Fruit fly (Drosophila melanogaster) whole organism, embryonic: ENCODE measurements around the gene CG10700.
A peak's percentile ranks its signal among the peaks of the same experiment; 100 is the strongest.

Source experiments
- Blimp-1 ChIP-seq: fragments of 200-800 bp; sonication (Bioruptor generic); optimal IDR thresholded peaks from 3 replicates; lab custom pipeline; 2018; ENCODE audit warnings: missing biosample characterization, missing genetic modification characterization, mild to moderate bottlenecking, moderate library complexity, missing genetic modification reagents
- CG10267 ChIP-seq: fragments of 200-800 bp; sonication (Bioruptor generic); optimal IDR thresholded peaks from 2 replicates; lab custom pipeline; 2018; ENCODE audit warnings: missing biosample characterization, mild to moderate bottlenecking, missing genetic modification characterization, moderate library complexity
- CG10431 ChIP-seq: fragments of 200-800 bp; sonication (Bioruptor generic); optimal IDR thresholded peaks from 3 replicates; lab custom pipeline; 2018; ENCODE audit warnings: missing biosample characterization, mild to moderate bottlenecking, missing genetic modification characterization
- CG10462 ChIP-seq: fragments of 200-800 bp; sonication (Bioruptor generic); optimal IDR thresholded peaks from 2 replicates; lab custom pipeline; 2016; ENCODE audit warnings: missing biosample characterization, missing genetic modification characterization
- CG10565 ChIP-seq: fragments of 200-800 bp; sonication (Bioruptor generic); optimal IDR thresholded peaks from 3 replicates; lab custom pipeline; 2016; ENCODE audit warnings: missing biosample characterization, mild to moderate bottlenecking, missing genetic modification characterization
- CG11560 ChIP-seq: fragments of 200-800 bp; sonication (Bioruptor generic); IDR thresholded peaks from 3 replicates; pipeline ENCODE4 v1.3.6; 2022; ENCODE audit warnings: missing biosample characterization, missing genetic modification characterization
- CG11695 ChIP-seq: fragments of 200-800 bp; sonication (Bioruptor generic); IDR thresholded peaks from 3 replicates; pipeline ENCODE4 v1.3.6; 2022; ENCODE audit warnings: missing biosample characterization, missing genetic modification characterization
- CG11723 ChIP-seq: fragments of 200-800 bp; sonication (Bioruptor generic); optimal IDR thresholded peaks from 2 replicates; lab custom pipeline; 2017; ENCODE audit warnings: missing biosample characterization, mild to moderate bottlenecking, missing genetic modification characterization
- CG12769 ChIP-seq: fragments of 200-800 bp; sonication (Bioruptor generic); optimal IDR thresholded peaks from 2 replicates; lab custom pipeline; 2019; ENCODE audit warnings: missing biosample characterization, mild to moderate bottlenecking, missing genetic modification characterization, moderate library complexity
- CG15269 ChIP-seq: fragments of 200-800 bp; sonication (Bioruptor generic); optimal IDR thresholded peaks from 2 replicates; lab custom pipeline; 2018; ENCODE audit warnings: missing biosample characterization, mild to moderate bottlenecking, missing genetic modification characterization, moderate library complexity
- CG15601 ChIP-seq: fragments of 200-800 bp; sonication (Bioruptor generic); optimal IDR thresholded peaks from 3 replicates; lab custom pipeline; 2019; ENCODE audit warnings: missing biosample characterization, mild to moderate bottlenecking, missing genetic modification characterization, moderate library complexity
- CG16815 ChIP-seq: fragments of 200-800 bp; sonication (Bioruptor generic); optimal IDR thresholded peaks from 3 replicates; lab custom pipeline; 2017; ENCODE audit warnings: missing biosample characterization, mild to moderate bottlenecking, missing genetic modification characterization
- CG17186 ChIP-seq: fragments of 200-800 bp; sonication (Bioruptor generic); optimal IDR thresholded peaks from 3 replicates; lab custom pipeline; 2017; ENCODE audit warnings: missing biosample characterization, missing genetic modification reagents, missing genetic modification characterization
- CG17328 ChIP-seq: fragments of 200-800 bp; sonication (Bioruptor generic); IDR thresholded peaks from 2 replicates; pipeline ENCODE4 v1.3.6; 2022; ENCODE audit warnings: missing biosample characterization, missing genetic modification characterization
- CG18011 ChIP-seq: fragments of 200-800 bp; sonication (Bioruptor generic); optimal IDR thresholded peaks from 2 replicates; lab custom pipeline; 2017; ENCODE audit warnings: missing biosample characterization, missing genetic modification characterization, mild to moderate bottlenecking, moderate library complexity, missing genotype
- CG18599 ChIP-seq: fragments of 200-800 bp; sonication (Bioruptor generic); optimal IDR thresholded peaks from 3 replicates; lab custom pipeline; 2017; ENCODE audit warnings: missing biosample characterization, missing genetic modification characterization, mild to moderate bottlenecking, moderate library complexity, missing genetic modification reagents
- CG2129 ChIP-seq: fragments of 200-800 bp; sonication (Bioruptor generic); IDR thresholded peaks from 2 replicates; pipeline ENCODE4 v1.3.6; 2022; ENCODE audit warnings: missing biosample characterization, missing genetic modification characterization; ENCODE audit not compliant: partially characterized antibody
- CG3847 ChIP-seq: fragments of 200-800 bp; sonication (Bioruptor generic); IDR thresholded peaks from 2 replicates; pipeline ENCODE4 v1.3.6; 2022; ENCODE audit warnings: missing biosample characterization, missing genetic modification characterization
- CG4360 ChIP-seq: fragments of 200-800 bp; sonication (Bioruptor generic); IDR thresholded peaks from 2 replicates; pipeline ENCODE4 v1.3.6; 2022; ENCODE audit warnings: missing biosample characterization, missing genetic modification characterization
- CG5245 ChIP-seq: fragments of 200-800 bp; sonication (Bioruptor generic); optimal IDR thresholded peaks from 3 replicates; lab custom pipeline; 2016; ENCODE audit warnings: missing biosample characterization, missing genetic modification characterization
- CG6791 ChIP-seq: fragments of 200-800 bp; sonication (Bioruptor generic); IDR thresholded peaks from 3 replicates; pipeline ENCODE4 v1.3.6; 2022; ENCODE audit warnings: missing biosample characterization, missing genetic modification characterization; ENCODE audit not compliant: partially characterized antibody
- CG8290 ChIP-seq, 3 experiments: fragments of 200-800 bp; sonication (Bioruptor generic); optimal IDR thresholded peaks; 2 replicates each; lab custom pipeline; 2016 to 2019; ENCODE audit warnings: missing biosample characterization in 3 of 3, missing genetic modification characterization in 3 of 3, mild to moderate bottlenecking in 2 of 3, moderate library complexity in 1 of 3
- CG8924 ChIP-seq: fragments of 200-800 bp; optimal IDR thresholded peaks from 3 replicates; lab custom pipeline; 2019; ENCODE audit warnings: missing biosample characterization, mild to moderate bottlenecking, missing genetic modification characterization, moderate library complexity
- CG9727 ChIP-seq: fragments of 200-800 bp; sonication (Bioruptor generic); optimal IDR thresholded peaks from 3 replicates; lab custom pipeline; 2017; ENCODE audit warnings: missing biosample characterization, mild to moderate bottlenecking, missing genetic modification characterization
- CG9797 ChIP-seq: fragments of 200-800 bp; sonication (Bioruptor generic); optimal IDR thresholded peaks from 3 replicates; lab custom pipeline; 2018; ENCODE audit warnings: missing biosample characterization, mild to moderate bottlenecking, missing genetic modification characterization
- CTCF ChIP-seq: fragments of 200-800 bp; sonication (Bioruptor generic); optimal IDR thresholded peaks from 2 replicates; lab custom pipeline; 2017; ENCODE audit warnings: missing biosample characterization, mild to moderate bottlenecking, missing genetic modification characterization, moderate library complexity
- Drgx ChIP-seq: fragments of 200-800 bp; sonication (Bioruptor generic); IDR thresholded peaks from 2 replicates; pipeline ENCODE4 v1.3.6; 2022; ENCODE audit warnings: missing biosample characterization, missing genetic modification characterization
- Elba2 ChIP-seq: fragments of 200-800 bp; sonication (Bioruptor generic); optimal IDR thresholded peaks from 3 replicates; lab custom pipeline; 2016; ENCODE audit warnings: missing biosample characterization, missing genetic modification characterization
- Fer2 ChIP-seq: fragments of 200-800 bp; sonication (Bioruptor generic); optimal IDR thresholded peaks from 2 replicates; lab custom pipeline; 2018; ENCODE audit warnings: missing biosample characterization, mild to moderate bottlenecking, missing genetic modification characterization, moderate library complexity
- NK7.1 ChIP-seq: fragments of 200-800 bp; sonication (Bioruptor generic); optimal IDR thresholded peaks from 3 replicates; lab custom pipeline; 2016; ENCODE audit warnings: missing biosample characterization, missing genetic modification characterization
- Neu2 ChIP-seq: fragments of 200-800 bp; sonication (Bioruptor generic); optimal IDR thresholded peaks from 3 replicates; lab custom pipeline; 2016; ENCODE audit warnings: missing biosample characterization, missing genetic modification characterization, borderline replicate concordance
- Nf-YB ChIP-seq: fragments of 200-800 bp; sonication (Bioruptor generic); optimal IDR thresholded peaks from 3 replicates; lab custom pipeline; 2019; ENCODE audit warnings: missing biosample characterization, mild to moderate bottlenecking, missing genetic modification characterization, moderate library complexity
- Oaz ChIP-seq: fragments of 200-800 bp; sonication (Bioruptor generic); IDR thresholded peaks from 2 replicates; pipeline ENCODE4 v1.3.6; 2022; ENCODE audit warnings: missing biosample characterization, missing genetic modification characterization
- Oli ChIP-seq: fragments of 200-800 bp; sonication (Bioruptor generic); optimal IDR thresholded peaks from 2 replicates; lab custom pipeline; 2018; ENCODE audit warnings: missing biosample characterization, mild to moderate bottlenecking, missing genetic modification characterization, moderate library complexity
- Poxn ChIP-seq: fragments of 200-800 bp; sonication (Bioruptor generic); IDR thresholded peaks from 2 replicates; pipeline ENCODE4 v1.3.6; 2022; ENCODE audit warnings: missing biosample characterization, missing genetic modification characterization
- Sox100B ChIP-seq: fragments of 200-800 bp; sonication (Bioruptor generic); optimal IDR thresholded peaks from 3 replicates; lab custom pipeline; 2018; ENCODE audit warnings: missing biosample characterization, mild to moderate bottlenecking, missing genetic modification characterization
- ac ChIP-seq: fragments of 200-800 bp; sonication (Bioruptor generic); optimal IDR thresholded peaks from 3 replicates; lab custom pipeline; 2017; ENCODE audit warnings: missing biosample characterization, mild to moderate bottlenecking, missing genetic modification characterization
- az2 ChIP-seq: fragments of 200-800 bp; sonication (Bioruptor generic); optimal IDR thresholded peaks from 3 replicates; lab custom pipeline; 2016; ENCODE audit warnings: missing biosample characterization, missing genetic modification characterization
- cato ChIP-seq: fragments of 200-800 bp; sonication (Bioruptor generic); optimal IDR thresholded peaks from 2 replicates; lab custom pipeline; 2016; ENCODE audit warnings: missing biosample characterization, missing genetic modification characterization, borderline replicate concordance
- crol ChIP-seq: fragments of 200-800 bp; sonication (Bioruptor generic); IDR thresholded peaks from 2 replicates; pipeline ENCODE4 v1.3.6; 2022; ENCODE audit warnings: missing biosample characterization, missing genetic modification characterization
- da ChIP-seq: fragments of 200-800 bp; sonication (Bioruptor generic); optimal IDR thresholded peaks from 2 replicates; lab custom pipeline; 2016; ENCODE audit warnings: missing biosample characterization, missing genetic modification characterization
- fd64A ChIP-seq: fragments of 200-800 bp; sonication (Bioruptor generic); optimal IDR thresholded peaks from 3 replicates; lab custom pipeline; 2018; ENCODE audit warnings: missing biosample characterization, mild to moderate bottlenecking, missing genetic modification characterization
- fru ChIP-seq: fragments of >200 bp; optimal IDR thresholded peaks from 2 replicates; lab custom pipeline; 2017
- grau ChIP-seq: fragments of 200-800 bp; optimal IDR thresholded peaks from 3 replicates; lab custom pipeline; 2019; ENCODE audit warnings: missing biosample characterization, mild to moderate bottlenecking, missing genetic modification characterization, moderate library complexity
- gt ChIP-seq: fragments of 200-800 bp; sonication (Bioruptor generic); IDR thresholded peaks from 2 replicates; pipeline ENCODE4 v1.3.6; 2022; ENCODE audit warnings: missing biosample characterization, missing genetic modification characterization
- kay ChIP-seq: fragments of 200-800 bp; sonication (Bioruptor generic); optimal IDR thresholded peaks from 2 replicates; lab custom pipeline; 2016; ENCODE audit warnings: missing biosample characterization, missing genetic modification characterization
- mld ChIP-seq: fragments of 200-800 bp; sonication (Bioruptor generic); IDR thresholded peaks from 3 replicates; pipeline ENCODE4 v1.3.6; 2022; ENCODE audit warnings: missing biosample characterization, missing genetic modification characterization; ENCODE audit not compliant: partially characterized antibody
- salm ChIP-seq: fragments of 200-800 bp; sonication (Bioruptor generic); optimal IDR thresholded peaks from 2 replicates; lab custom pipeline; 2018; ENCODE audit warnings: missing biosample characterization, mild to moderate bottlenecking, missing genetic modification characterization
- tup ChIP-seq: fragments of 200-800 bp; sonication (Bioruptor generic); optimal IDR thresholded peaks from 2 replicates; lab custom pipeline; 2016; ENCODE audit warnings: missing biosample characterization, mild to moderate bottlenecking, missing genetic modification characterization, moderate library complexity
- unc-4 ChIP-seq: fragments of 200-800 bp; sonication (Bioruptor generic); IDR thresholded peaks from 2 replicates; pipeline ENCODE4 v1.3.6; 2022; ENCODE audit warnings: missing biosample characterization, missing genetic modification characterization; ENCODE audit not compliant: partially characterized antibody

The CG10700 gene

dm6 chr2L:19045111-19045560, 33.7 kb downstream of the CG10700 start, which contains the start of the genes Ttc19 and Acn (continued):
- peak; percentile 79 for TF ChIP-seq CG8290 (GFP tag; optimal IDR thresholded peaks at IDR 0.05; lab: Kevin White, UChicago)
- peak in 1 of 2 experiments; percentile 50 for TF ChIP-seq CG8290 (tag; optimal IDR thresholded peaks at IDR 0.05; lab: Kevin White, UChicago)
- TF ChIP-seq Nf-YB, result peak; percentile 53
- TF ChIP-seq Blimp-1 (GFP tag; lab: Kevin White, UChicago), result peak; percentile 71
- TF ChIP-seq grau, result peak; percentile 78
- peak; percentile 81 for TF ChIP-seq CG17186 (GFP tag; lab: Kevin White, UChicago)
- TF ChIP-seq CG18599 (GFP tag; lab: Kevin White, UChicago), result peak; percentile 81
- TF ChIP-seq fd64A (GFP tag; lab: Kevin White, UChicago), result no peak
- TF ChIP-seq Oli, result peak; percentile 66
- peak; percentile 83 for TF ChIP-seq CG17328 (GFP tag; lab: Robert Waterston, UW)
- peak; percentile 61 for TF ChIP-seq CG5245
- 0 out of 2 replicates have a peak, but pooled peaks have one; percentile 40 for TF ChIP-seq gt (GFP tag; lab: Robert Waterston, UW)
- TF ChIP-seq Oaz (GFP tag; lab: Robert Waterston, UW), result peak; percentile 72
- no peak for TF ChIP-seq ac
- peak; percentile 50 for TF ChIP-seq Elba2 (GFP tag; lab: Kevin White, UChicago)
- TF ChIP-seq da (GFP tag; lab: Kevin White, UChicago), result peak; percentile 76
- TF ChIP-seq Poxn (GFP tag; lab: Robert Waterston, UW), result 0 out of 2 replicates have a peak, but pooled peaks have one; percentile 44
- TF ChIP-seq Sox100B (GFP tag; lab: Kevin White, UChicago), result no peak
- TF ChIP-seq salm, result peak; percentile 40
- TF ChIP-seq kay, result peak; percentile 55
- TF ChIP-seq CG12769 (tag; lab: Kevin White, UChicago), result no peak
- peak; percentile 94 for TF ChIP-seq CG10267
- peak; percentile 77 for TF ChIP-seq CG15269 (tag; lab: Kevin White, UChicago)
- TF ChIP-seq CTCF (GFP tag; lab: Kevin White, UChicago), result peak; percentile 26
- peak; percentile 82 for TF ChIP-seq az2 (GFP tag; lab: Kevin White, UChicago)
- TF ChIP-seq Drgx (GFP tag; lab: Robert Waterston, UW), result peak; percentile 56
- TF ChIP-seq CG6791 (GFP tag; lab: Robert Waterston, UW), result peak; percentile 96
- TF ChIP-seq tup, result peak; percentile 71
- TF ChIP-seq CG3847, result peak; percentile 85
- peak; percentile 53; the same call in 1 of the 3 replicates for TF ChIP-seq CG11695
- peak; percentile 93 for TF ChIP-seq mld (GFP tag; lab: Robert Waterston, UW)
- TF ChIP-seq unc-4 (GFP tag; lab: Robert Waterston, UW), result peak; percentile 92
- peak; percentile 86 for TF ChIP-seq CG9727 (GFP tag; lab: Kevin White, UChicago)
- TF ChIP-seq CG18011 (GFP tag; lab: Kevin White, UChicago), result peak; percentile 63
- TF ChIP-seq CG10462 (GFP tag; lab: Kevin White, UChicago), result peak; percentile 80
- TF ChIP-seq CG10565, result peak; percentile 9
- peak; percentile 71 for TF ChIP-seq Fer2 (tag; lab: Kevin White, UChicago)
- no peak for TF ChIP-seq CG4360 (GFP tag; lab: Robert Waterston, UW)
- TF ChIP-seq CG16815 (GFP tag; lab: Kevin White, UChicago), result peak; percentile 73
- TF ChIP-seq CG15601 (tag; lab: Kevin White, UChicago), result peak; percentile 77
- TF ChIP-seq CG10431 (GFP tag; lab: Kevin White, UChicago), result peak; percentile 27
- TF ChIP-seq Neu2 (GFP tag; lab: Kevin White, UChicago), result peak; percentile 78
- peak; percentile 85 for TF ChIP-seq CG8924 (tag; lab: Kevin White, UChicago)
- peak; percentile 68 for TF ChIP-seq NK7.1 (GFP tag; lab: Kevin White, UChicago)
- TF ChIP-seq CG11723 (GFP tag; lab: Kevin White, UChicago), result peak; percentile 43
- TF ChIP-seq CG9797 (GFP tag; lab: Kevin White, UChicago), result peak; percentile 39
- TF ChIP-seq CG11560 (tag; lab: Robert Waterston, UW), result peak; percentile 52; the same call in 2 of the 3 replicates
- peak; percentile 68 for TF ChIP-seq cato (GFP tag; lab: Kevin White, UChicago)
- peak; percentile 45 for TF ChIP-seq crol
- TF ChIP-seq fru (lab: Kevin White, UChicago), result no peak
- peak; percentile 97 for TF ChIP-seq CG2129
